Fruit fly (Drosophila melanogaster): Measurements from ENCODE around the gene spd-2.

DNA sequence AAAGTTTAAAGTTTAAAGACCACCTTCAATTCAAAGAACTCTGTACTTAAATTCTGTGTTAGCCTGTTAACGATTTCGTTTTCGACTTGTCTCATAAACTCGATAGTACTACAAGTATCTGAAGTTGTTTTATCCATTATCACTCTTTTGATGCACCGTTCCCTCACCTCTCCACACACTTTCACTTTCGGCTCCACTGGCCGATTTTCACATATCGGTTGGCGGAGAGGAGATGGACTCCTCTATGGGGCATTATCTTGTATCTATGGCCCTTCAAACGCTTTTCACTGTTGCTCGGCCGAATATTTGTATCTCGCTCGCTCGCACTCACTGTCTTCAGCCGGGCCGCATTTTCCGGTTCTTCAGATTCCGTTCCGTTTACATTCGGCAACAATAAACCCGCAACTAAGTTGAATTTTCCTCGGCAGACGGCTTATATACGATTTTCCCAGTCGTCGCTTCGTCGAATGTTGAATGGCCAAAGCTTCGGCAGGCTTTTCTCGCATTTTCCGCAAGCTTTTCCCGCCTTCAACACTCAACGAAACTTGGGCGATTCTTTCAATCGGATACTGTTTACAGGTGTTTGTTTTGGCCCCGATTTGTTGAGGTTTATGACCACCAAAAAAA lies 51.7 kb downstream of the spd-2 start, which contains the start of gene CG43373:
- TF ChIP-seq cyc (GFP tag; optimal IDR thresholded peaks at IDR 0.05) (no peak), Ets21C (GFP tag; optimal IDR thresholded peaks at IDR 0.05) (no peak), Hr39 (GFP tag; optimal IDR thresholded peaks at IDR 0.05) (no peak), vri (GFP tag; optimal IDR thresholded peaks at IDR 0.05) (no peak), CG32006 (GFP tag; optimal IDR thresholded peaks at IDR 0.05) (no peak), CG6163 (GFP tag; IDR thresholded peaks at IDR 0.05) (no peak), CG7368 (GFP tag; optimal IDR thresholded peaks at IDR 0.05) (no peak), spab (GFP tag; optimal IDR thresholded peaks at IDR 0.05) (no peak), Sox102F (GFP tag; optimal IDR thresholded peaks at IDR 0.05) (no peak), lz (GFP tag; optimal IDR thresholded peaks at IDR 0.05) (no peak), Sox14 (GFP tag; optimal IDR thresholded peaks at IDR 0.05) (no peak), CG34406 (GFP tag; optimal IDR thresholded peaks at IDR 0.05) (no peak)
